Fruit fly (Drosophila melanogaster) whole organism, prepupa: ENCODE data around the gene t.

Experiments
- CG31627 ChIP-seq: fragments of 200-800 bp; sonication (Bioruptor generic); optimal IDR thresholded peaks from 3 replicates; lab custom pipeline; 2016; ENCODE audit warnings: missing biosample characterization, missing genetic modification characterization
- CG6808 ChIP-seq: fragments of 200-800 bp; sonication (Bioruptor generic); optimal IDR thresholded peaks from 3 replicates; lab custom pipeline; 2017; ENCODE audit warnings: missing biosample characterization, missing genetic modification characterization, mild to moderate bottlenecking, moderate library complexity, missing genetic modification reagents
- Smox ChIP-seq: fragments of 200-800 bp; sonication (Bioruptor generic); optimal IDR thresholded peaks from 3 replicates; lab custom pipeline; 2016; ENCODE audit warnings: missing biosample characterization, missing genetic modification characterization
- achi ChIP-seq: fragments of 200-800 bp; sonication (Bioruptor generic); optimal IDR thresholded peaks from 3 replicates; lab custom pipeline; 2016; ENCODE audit warnings: missing biosample characterization, missing genetic modification characterization
- topi ChIP-seq: fragments of 200-800 bp; sonication (Bioruptor generic); optimal IDR thresholded peaks from 3 replicates; lab custom pipeline; 2016; ENCODE audit warnings: missing biosample characterization, missing genetic modification characterization

dm6 chrX:9269825-9270224 is 46.8 kb upstream of the t start, which contains the start of gene CG17440:
- TF ChIP-seq Smox (no peak), achi (GFP tag; lab: Kevin White, UChicago) (no peak), topi (GFP tag; lab: Kevin White, UChicago) (no peak), CG31627 (GFP tag; lab: Kevin White, UChicago) (no peak), CG6808 (no peak)
